Fruit fly (Drosophila melanogaster) whole organism, adult: ENCODE results near the gene pyd.

Experiments used
- CG11617 ChIP-seq: fragments of 200-800 bp; sonication (Bioruptor generic); optimal IDR thresholded peaks from 2 replicates; lab custom pipeline; 2017; ENCODE audit warnings: mild to moderate bottlenecking, missing biosample characterization, missing genetic modification reagents, missing genetic modification characterization
- CG12768 ChIP-seq: fragments of 200-800 bp; sonication (Bioruptor generic); optimal IDR thresholded peaks from 2 replicates; lab custom pipeline; 2017; ENCODE audit warnings: missing biosample characterization, missing genetic modification characterization, mild to moderate bottlenecking, moderate library complexity, missing genetic modification reagents
- CG14711 ChIP-seq: fragments of 200-800 bp; sonication (Bioruptor generic); optimal IDR thresholded peaks from 2 replicates; lab custom pipeline; 2018; ENCODE audit warnings: missing biosample characterization, mild to moderate bottlenecking, missing genetic modification characterization, moderate library complexity
- CG1620 ChIP-seq: fragments of 200-800 bp; sonication (Bioruptor generic); optimal IDR thresholded peaks from 2 replicates; lab custom pipeline; 2016; ENCODE audit warnings: missing biosample characterization, missing genetic modification characterization
- CG33017 ChIP-seq: fragments of 200-800 bp; sonication (Bioruptor generic); optimal IDR thresholded peaks from 2 replicates; lab custom pipeline; 2018; ENCODE audit warnings: missing biosample characterization, mild to moderate bottlenecking, missing genetic modification characterization, moderate library complexity
- CG5204 ChIP-seq: fragments of 200-800 bp; sonication (Bioruptor generic); optimal IDR thresholded peaks from 2 replicates; lab custom pipeline; 2016; ENCODE audit warnings: missing biosample characterization, missing genetic modification characterization
- CG7045 ChIP-seq: fragments of 200-800 bp; sonication (Bioruptor generic); optimal IDR thresholded peaks from 2 replicates; lab custom pipeline; 2017; ENCODE audit warnings: missing biosample characterization, mild to moderate bottlenecking, missing genetic modification characterization
- CG7101 ChIP-seq: fragments of 200-800 bp; sonication (Bioruptor generic); optimal IDR thresholded peaks from 2 replicates; lab custom pipeline; 2018; ENCODE audit warnings: missing biosample characterization, mild to moderate bottlenecking, missing genetic modification characterization, moderate library complexity
- Clk ChIP-seq: fragments of 200-800 bp; sonication (Bioruptor generic); optimal IDR thresholded peaks from 2 replicates; lab custom pipeline; 2017; ENCODE audit warnings: missing biosample characterization, missing genetic modification characterization
- Crg-1 ChIP-seq: fragments of 200-800 bp; sonication (Bioruptor generic); optimal IDR thresholded peaks from 2 replicates; lab custom pipeline; 2016; ENCODE audit warnings: missing biosample characterization, missing genetic modification characterization
- Hr96 ChIP-seq: fragments of 200-800 bp; sonication (Bioruptor generic); optimal IDR thresholded peaks from 2 replicates; lab custom pipeline; 2016; ENCODE audit warnings: missing biosample characterization, missing genetic modification characterization
- Mnt ChIP-seq: fragments of 200-800 bp; sonication (Bioruptor generic); optimal IDR thresholded peaks from 2 replicates; lab custom pipeline; 2016; ENCODE audit warnings: missing biosample characterization, mild to moderate bottlenecking, missing genetic modification characterization
- bab1 ChIP-seq: fragments of 200-800 bp; sonication (Bioruptor generic); optimal IDR thresholded peaks from 3 replicates; lab custom pipeline; 2019; ENCODE audit warnings: missing biosample characterization, mild to moderate bottlenecking, missing genetic modification characterization, moderate library complexity
- cic ChIP-seq: fragments of 200-800 bp; sonication (Bioruptor generic); optimal IDR thresholded peaks from 2 replicates; lab custom pipeline; 2017; ENCODE audit warnings: missing biosample characterization, mild to moderate bottlenecking, missing genetic modification characterization, moderate library complexity
- cnc ChIP-seq, 2 experiments: fragments of >200 bp; optimal IDR thresholded peaks; 2 replicates each; lab custom pipeline; 2017
- kay ChIP-seq: fragments of 200-800 bp; sonication (Bioruptor generic); peaks from one replicate; lab custom pipeline; 2016; ENCODE audit warnings: missing biosample characterization, missing genetic modification characterization, borderline replicate concordance
- ovo ChIP-seq: fragments of 200-800 bp; sonication (Bioruptor generic); optimal IDR thresholded peaks from 2 replicates; lab custom pipeline; 2016; ENCODE audit warnings: missing biosample characterization, missing genetic modification characterization
- pad ChIP-seq: fragments of 200-800 bp; sonication (Bioruptor generic); optimal IDR thresholded peaks from 3 replicates; lab custom pipeline; 2017; ENCODE audit warnings: missing biosample characterization, missing genetic modification characterization, mild to moderate bottlenecking, moderate library complexity, missing genetic modification reagents
- tj ChIP-seq: fragments of 200-800 bp; sonication (Bioruptor generic); optimal IDR thresholded peaks from 3 replicates; lab custom pipeline; 2017; ENCODE audit warnings: missing biosample characterization, mild to moderate bottlenecking, missing genetic modification characterization, moderate library complexity
- toe ChIP-seq: fragments of 200-800 bp; sonication (Bioruptor generic); optimal IDR thresholded peaks from 2 replicates; lab custom pipeline; 2016; ENCODE audit warnings: missing biosample characterization, missing genetic modification characterization

The pyd gene

DNA sequence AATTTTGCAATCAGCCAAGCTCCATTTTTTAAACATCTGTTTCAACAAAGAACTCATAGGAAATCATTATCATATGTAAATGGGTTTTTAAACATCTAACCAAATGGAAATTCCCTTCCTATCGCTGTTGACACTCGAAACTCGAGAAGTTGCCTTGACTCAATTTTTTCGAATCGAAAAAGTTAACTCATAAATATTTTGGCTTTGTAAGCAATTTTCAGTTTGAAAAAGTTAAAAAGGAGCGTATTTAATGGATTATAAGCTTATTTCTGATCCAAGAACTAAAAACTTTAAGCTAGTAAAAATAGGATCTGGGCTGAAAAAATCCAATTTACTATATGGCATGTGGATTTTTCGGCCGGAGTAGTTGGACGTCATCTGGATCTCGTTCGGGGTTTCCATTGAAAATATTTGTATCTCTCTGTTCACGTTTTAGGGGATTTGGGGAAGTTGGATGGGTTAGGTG, 118.5 kb downstream of the pyd start, which contains the start of gene CG9837:
TSS of gene CG9837 (minus strand) at position 416 of the 466 bp plus-strand sequence.
- TF ChIP-seq tj (GFP tag; lab: Kevin White, UChicago) = peak; percentile 50
- TF ChIP-seq CG1620 (GFP tag; lab: Kevin White, UChicago) = no peak

DNA sequence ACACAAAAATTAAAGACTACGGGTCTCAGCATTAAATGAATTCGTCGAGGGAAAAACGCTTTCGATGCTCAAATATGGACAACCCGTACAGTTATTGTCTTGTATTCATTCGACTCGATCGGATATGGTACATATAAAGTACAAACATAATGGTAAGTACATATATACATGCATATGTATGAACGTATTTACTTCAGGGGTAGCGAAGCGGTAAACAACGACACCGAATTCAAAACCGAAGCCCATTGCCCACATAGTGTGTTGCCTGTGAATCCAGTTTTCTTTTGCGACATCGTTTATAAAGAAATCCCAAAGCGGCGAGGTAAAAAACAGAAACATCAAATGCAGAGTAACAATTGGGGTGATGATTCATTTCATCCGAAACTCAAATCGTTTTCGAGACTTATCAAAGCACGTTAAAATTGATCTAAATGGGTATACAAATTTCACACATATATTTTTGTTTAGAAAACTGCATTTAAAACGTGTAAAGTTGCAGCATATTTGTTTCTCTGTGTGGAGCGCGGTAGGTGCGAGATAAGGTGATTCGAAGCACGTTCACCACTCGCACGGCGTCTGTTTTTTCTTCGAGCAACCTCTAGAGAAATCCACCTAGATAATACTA, 119.2 kb downstream of the pyd start:
- TF ChIP-seq Hr96 (no peak), tj (GFP tag; lab: Kevin White, UChicago) (peak; percentile 94), CG1620 (GFP tag; lab: Kevin White, UChicago) (no peak), CG12768 (GFP tag; lab: Kevin White, UChicago) (no peak), bab1 (GFP tag; lab: Kevin White, UChicago) (no peak), CG7101 (no peak), toe (no peak), CG14711 (tag; lab: Kevin White, UChicago) (peak; percentile 12), cnc (optimal IDR thresholded peaks at IDR 0.05; lab: Kevin White, UChicago) (no peak), kay (GFP tag; lab: Kevin White, UChicago) (peak; percentile 81), Mnt (no peak), Clk (GFP tag; lab: Kevin White, UChicago) (no peak), CG11617 (GFP tag; lab: Kevin White, UChicago) (no peak), Crg-1 (GFP tag; lab: Kevin White, UChicago) (no peak), CG33017 (tag; lab: Kevin White, UChicago) (no peak), CG7045 (peak; percentile 9), ovo (GFP tag; lab: Kevin White, UChicago) (no peak)

DNA sequence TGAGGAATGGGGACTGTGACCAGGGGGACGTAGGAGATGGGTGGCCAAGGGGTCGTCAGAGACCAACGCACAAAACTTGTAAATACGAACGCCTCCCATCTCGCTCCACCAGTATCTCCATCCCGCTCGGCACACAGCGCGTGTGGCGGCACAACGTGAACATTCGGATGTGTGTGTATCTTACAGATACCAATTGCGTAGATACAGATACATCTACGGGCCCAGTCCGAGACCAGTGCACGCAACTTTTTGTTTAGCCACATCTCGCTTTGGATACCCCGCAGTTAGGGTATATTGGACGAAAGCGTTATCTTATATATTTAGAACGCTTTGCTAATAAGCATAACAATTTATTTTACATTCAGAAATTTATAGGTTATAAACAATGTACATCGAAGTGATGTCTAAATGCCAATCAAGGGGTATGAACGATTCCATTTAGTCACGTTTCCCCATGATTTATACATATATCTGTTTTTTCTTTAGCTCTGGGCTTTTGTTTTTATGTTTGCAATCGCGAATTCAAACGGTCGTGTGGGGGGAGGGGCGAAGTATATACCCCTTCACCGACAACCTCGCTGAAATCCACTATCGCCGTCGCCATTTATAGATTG, 120.3 kb downstream of the pyd start:
- TF ChIP-seq CG11617 (GFP tag; lab: Kevin White, UChicago) (peak; percentile 70), CG7101 (peak; percentile 91), kay (GFP tag; lab: Kevin White, UChicago) (peak; percentile 92), Crg-1 (GFP tag; lab: Kevin White, UChicago) (peak; percentile 68), Mnt (peak; percentile 45), Hr96 (peak; percentile 56), CG14711 (tag; lab: Kevin White, UChicago) (peak; percentile 86), CG12768 (GFP tag; lab: Kevin White, UChicago) (peak; percentile 81), pad (GFP tag; lab: Kevin White, UChicago) (peak; percentile 74), CG7045 (peak; percentile 91), CG1620 (GFP tag; lab: Kevin White, UChicago) (no peak), ovo (GFP tag; lab: Kevin White, UChicago) (peak; percentile 31), bab1 (GFP tag; lab: Kevin White, UChicago) (peak; percentile 43), CG33017 (tag; lab: Kevin White, UChicago) (peak; percentile 94), cic (GFP tag; lab: Kevin White, UChicago) (peak; percentile 79), tj (GFP tag; lab: Kevin White, UChicago) (no peak), Clk (GFP tag; lab: Kevin White, UChicago) (peak; percentile 65), cnc (optimal IDR thresholded peaks at IDR 0.05; lab: Kevin White, UChicago) (no peak), CG5204 (GFP tag; lab: Kevin White, UChicago) (no peak), toe (peak; percentile 42)

DNA sequence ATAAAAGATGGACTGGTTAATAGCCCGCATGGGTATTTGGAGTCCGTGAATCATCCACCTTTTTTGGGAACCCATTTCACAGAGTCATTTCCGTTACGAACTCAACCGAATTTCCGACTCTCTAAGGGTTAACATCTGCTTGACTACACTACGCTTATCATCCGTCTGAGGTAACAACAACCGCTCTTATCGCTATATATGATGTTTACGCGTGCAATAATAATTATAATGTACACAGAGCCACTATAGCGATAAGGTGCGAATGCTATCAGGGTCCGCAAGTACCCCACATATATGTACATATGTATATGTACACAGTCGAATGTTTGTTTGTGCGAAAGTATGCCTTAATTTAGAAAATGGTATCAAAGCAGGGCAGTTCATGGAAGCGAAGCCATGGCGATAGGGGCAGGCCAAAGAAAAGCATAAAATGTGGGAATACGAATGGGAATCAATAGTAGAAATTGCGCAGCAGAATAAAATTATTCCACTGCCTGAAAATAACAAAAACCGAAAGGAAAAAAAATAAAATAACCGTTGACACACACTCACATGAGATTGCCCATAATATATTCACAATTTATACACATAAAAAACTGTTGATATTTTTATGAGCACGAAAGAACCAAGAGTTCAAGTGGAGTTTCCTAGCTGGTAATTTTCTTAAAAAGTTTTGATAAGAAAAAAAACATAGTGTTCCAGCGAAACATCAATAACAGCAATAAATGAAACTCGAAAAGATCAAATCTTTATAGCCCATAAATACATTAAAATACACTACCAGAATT, 121.1 kb downstream of the pyd start:
- TF ChIP-seq CG7101 = peak; percentile 87
- peak; percentile 42 for TF ChIP-seq Clk (GFP tag; lab: Kevin White, UChicago)
- TF ChIP-seq cnc (optimal IDR thresholded peaks at IDR 0.05; lab: Kevin White, UChicago) = no peak
- peak; percentile 84 for TF ChIP-seq CG11617 (GFP tag; lab: Kevin White, UChicago)
- peak; percentile 91 for TF ChIP-seq CG33017 (tag; lab: Kevin White, UChicago)
- TF ChIP-seq Mnt = peak; percentile 91
- peak; percentile 65 for TF ChIP-seq tj (GFP tag; lab: Kevin White, UChicago)
- TF ChIP-seq pad (GFP tag; lab: Kevin White, UChicago) = peak; percentile 70
- peak; percentile 94 for TF ChIP-seq Crg-1 (GFP tag; lab: Kevin White, UChicago)
- TF ChIP-seq CG5204 (GFP tag; lab: Kevin White, UChicago) = no peak
- TF ChIP-seq CG1620 (GFP tag; lab: Kevin White, UChicago) = peak; percentile 70
- peak; percentile 57 for TF ChIP-seq bab1 (GFP tag; lab: Kevin White, UChicago)
- peak; percentile 93 for TF ChIP-seq ovo (GFP tag; lab: Kevin White, UChicago)
- peak; percentile 80 for TF ChIP-seq CG7045
- TF ChIP-seq kay (GFP tag; lab: Kevin White, UChicago) = peak; percentile 98
- TF ChIP-seq toe = peak; percentile 56
- TF ChIP-seq CG14711 (tag; lab: Kevin White, UChicago) = peak; percentile 57
- TF ChIP-seq Hr96 = no peak
- TF ChIP-seq cic (GFP tag; lab: Kevin White, UChicago) = peak; percentile 98
- peak; percentile 93 for TF ChIP-seq CG12768 (GFP tag; lab: Kevin White, UChicago)

DNA sequence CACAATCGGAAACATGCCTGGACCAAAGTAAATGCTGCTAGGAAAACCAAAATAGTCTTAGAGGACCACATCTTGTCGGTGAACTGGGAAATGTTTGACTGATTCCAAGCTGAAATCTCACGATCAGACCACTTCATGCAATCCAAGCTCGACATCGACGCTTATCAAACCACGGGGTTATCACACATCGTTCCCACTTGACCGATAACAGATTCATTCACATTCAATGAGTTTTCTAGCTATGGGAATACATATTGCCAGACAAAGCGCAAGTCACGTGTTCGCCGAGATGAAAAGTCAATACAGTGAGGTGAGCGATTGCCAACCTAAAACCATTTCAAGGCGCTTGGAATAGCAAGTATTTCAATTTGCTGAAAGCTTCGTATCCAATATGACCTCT, 122.0 kb downstream of the pyd start:
- TF ChIP-seq toe = no peak
- TF ChIP-seq CG11617 (GFP tag; lab: Kevin White, UChicago) = no peak
- TF ChIP-seq Hr96 = no peak
- TF ChIP-seq cic (GFP tag; lab: Kevin White, UChicago) = peak; percentile 94
- TF ChIP-seq Mnt = peak; percentile 17
- no peak for TF ChIP-seq CG12768 (GFP tag; lab: Kevin White, UChicago)
- TF ChIP-seq tj (GFP tag; lab: Kevin White, UChicago) = no peak
- no peak for TF ChIP-seq CG5204 (GFP tag; lab: Kevin White, UChicago)
- TF ChIP-seq cnc (optimal IDR thresholded peaks at IDR 0.05; lab: Kevin White, UChicago) = no peak
- no peak for TF ChIP-seq ovo (GFP tag; lab: Kevin White, UChicago)
